Worm (Caenorhabditis elegans): ENCODE results near the gene W08G11.3.

The W08G11.3 gene

ce11 chrV:16355941-16356340 lies 11.5 kb upstream of the W08G11.3 start:
- TF ChIP-seq pqm-1 (tag; optimal IDR thresholded peaks at IDR 0.05) (peak; percentile 91), ceh-82 (tag; optimal IDR thresholded peaks at IDR 0.05) (peak; percentile 23), pha-4 (tag; optimal IDR thresholded peaks at IDR 0.05) (peak; percentile 81), nhr-67 (tag; optimal IDR thresholded peaks at IDR 0.05) (no peak), nhr-12 (tag; optimal IDR thresholded peaks at IDR 0.05) (no peak), nhr-43 (tag; optimal IDR thresholded peaks at IDR 0.05; ENCODE audit: poor library complexity, severe bottlenecking) (peak; percentile 60), fos-1 (tag; optimal IDR thresholded peaks at IDR 0.05) (no peak), egl-27 (tag; optimal IDR thresholded peaks at IDR 0.05) (peak; percentile 71), R02D3.7 (tag; optimal IDR thresholded peaks at IDR 0.05) (peak; percentile 72), hmg-11 (tag; optimal IDR thresholded peaks at IDR 0.05) (peak; percentile 99), ama-1 (optimal IDR thresholded peaks at IDR 0.05) (peak; percentile 34), eor-1 (tag; optimal IDR thresholded peaks at IDR 0.05) (no peak), nhr-237 (tag; optimal IDR thresholded peaks at IDR 0.05) (no peak), ZK546.5 (tag; optimal IDR thresholded peaks at IDR 0.05) (no peak), mdl-1 (tag; optimal IDR thresholded peaks at IDR 0.05) (peak; percentile 58), jun-1 (tag; optimal IDR thresholded peaks at IDR 0.05) (peak; percentile 96), egl-5 (tag; optimal IDR thresholded peaks at IDR 0.05) (peak; percentile 70), elt-2 (tag; optimal IDR thresholded peaks at IDR 0.05) (peak; percentile 86), nfya-1 (tag; optimal IDR thresholded peaks at IDR 0.05; ENCODE audit: insufficient read depth) (peak; percentile 96), ztf-4 (tag; optimal IDR thresholded peaks at IDR 0.05) (no peak), ceh-28 (tag; optimal IDR thresholded peaks at IDR 0.05) (peak; percentile 84), nhr-76 (tag; optimal IDR thresholded peaks at IDR 0.05) (no peak), lsy-12 (tag; optimal IDR thresholded peaks at IDR 0.05) (peak; percentile 84), nhr-11 (tag; optimal IDR thresholded peaks at IDR 0.05) (no peak), sea-2 (GFP tag; optimal IDR thresholded peaks at IDR 0.05) (no peak), unc-39 (tag; optimal IDR thresholded peaks at IDR 0.05) (no peak), nhr-25 (tag; optimal IDR thresholded peaks at IDR 0.05) (peak; percentile 64), fkh-2 (tag; optimal IDR thresholded peaks at IDR 0.05) (no peak), nhr-77 (tag; optimal IDR thresholded peaks at IDR 0.05) (no peak), tbx-2 (tag; optimal IDR thresholded peaks at IDR 0.05) (peak; percentile 56), ceh-9 (tag; optimal IDR thresholded peaks at IDR 0.05) (no peak), ztf-11 (tag; optimal IDR thresholded peaks at IDR 0.05) (no peak), skn-1 (tag; optimal IDR thresholded peaks at IDR 0.05) (peak; percentile 85), lin-15B (tag; optimal IDR thresholded peaks at IDR 0.05) (peak; percentile 68), unc-62 (GFP tag; optimal IDR thresholded peaks at IDR 0.05) (peak; percentile 13), mml-1 (tag; optimal IDR thresholded peaks at IDR 0.05) (no peak), aly-2 (tag; optimal IDR thresholded peaks at IDR 0.05) (no peak), nhr-23 (tag; optimal IDR thresholded peaks at IDR 0.05) (peak; percentile 83), ceh-16 (tag; optimal IDR thresholded peaks at IDR 0.05) (no peak), nhr-28 (tag; optimal IDR thresholded peaks at IDR 0.05) (no peak), elt-1 (tag; optimal IDR thresholded peaks at IDR 0.05) (no peak), fkh-10 (GFP tag; optimal IDR thresholded peaks at IDR 0.05) (peak; percentile 87), zag-1 (tag; optimal IDR thresholded peaks at IDR 0.05) (no peak), snpc-4 (tag; optimal IDR thresholded peaks at IDR 0.05) (peak; percentile 52), elt-3 (tag; optimal IDR thresholded peaks at IDR 0.05) (no peak), lin-39 (tag; optimal IDR thresholded peaks at IDR 0.05) (peak; percentile 92), daf-12 (tag; optimal IDR thresholded peaks at IDR 0.05) (no peak)

- TF ChIP-seq nhr-23 (tag; optimal IDR thresholded peaks at IDR 0.05) (no peak), elt-3 (tag; optimal IDR thresholded peaks at IDR 0.05) (no peak)
Observed at ce11 chrV:16356798-16357197, 10.7 kb upstream of the W08G11.3 start.

All from whole organism, L3 larva.